Fruit fly (Drosophila melanogaster) whole organism, embryonic: ENCODE data around the gene CG4452.

Experiments
- Asciz ChIP-seq: fragments of 200-800 bp; sonication (Bioruptor generic); optimal IDR thresholded peaks from 2 replicates; lab custom pipeline; 2017; ENCODE audit warnings: missing biosample characterization, mild to moderate bottlenecking, missing genetic modification characterization, missing genetic modification reagents
- BEAF-32 ChIP-seq: fragments of 200-800 bp; sonication (Bioruptor generic); optimal IDR thresholded peaks from 3 replicates; lab custom pipeline; 2017; ENCODE audit warnings: missing biosample characterization, missing genetic modification characterization, mild to moderate bottlenecking, moderate library complexity, missing genetic modification reagents
- CG12769 ChIP-seq: fragments of 200-800 bp; sonication (Bioruptor generic); optimal IDR thresholded peaks from 2 replicates; lab custom pipeline; 2019; ENCODE audit warnings: missing biosample characterization, mild to moderate bottlenecking, missing genetic modification characterization, moderate library complexity
- CG14014 ChIP-seq: fragments of 200-800 bp; sonication (Bioruptor generic); IDR thresholded peaks from 2 replicates; pipeline ENCODE4 v1.3.6; 2022; ENCODE audit warnings: missing biosample characterization, missing genetic modification characterization
- CG14667 ChIP-seq: fragments of 200-800 bp; sonication (Bioruptor generic); IDR thresholded peaks from 2 replicates; pipeline ENCODE4 v1.3.6; 2022; ENCODE audit warnings: missing biosample characterization, missing genetic modification characterization
- CG18764 ChIP-seq: fragments of 200-800 bp; sonication (Bioruptor generic); optimal IDR thresholded peaks from 3 replicates; lab custom pipeline; 2016; ENCODE audit warnings: missing biosample characterization, missing genetic modification characterization
- CG2120 ChIP-seq: fragments of 200-800 bp; sonication (Bioruptor generic); optimal IDR thresholded peaks from 3 replicates; lab custom pipeline; 2016; ENCODE audit warnings: missing biosample characterization, missing genetic modification characterization
- CG3838 ChIP-seq: fragments of 200-800 bp; sonication (Bioruptor generic); optimal IDR thresholded peaks from 3 replicates; lab custom pipeline; 2016; ENCODE audit warnings: missing biosample characterization, missing genetic modification characterization
- CG43689 ChIP-seq: fragments of 200-800 bp; sonication (Bioruptor generic); IDR thresholded peaks from 2 replicates; pipeline ENCODE4 v1.3.6; 2022; ENCODE audit warnings: missing biosample characterization, missing genetic modification characterization
- CG5245 ChIP-seq: fragments of 200-800 bp; sonication (Bioruptor generic); optimal IDR thresholded peaks from 3 replicates; lab custom pipeline; 2016; ENCODE audit warnings: missing biosample characterization, missing genetic modification characterization
- CG9876 ChIP-seq: fragments of 200-800 bp; sonication (Bioruptor generic); optimal IDR thresholded peaks from 2 replicates; lab custom pipeline; 2016; ENCODE audit warnings: missing biosample characterization, missing genetic modification characterization
- Chrac-16 ChIP-seq: fragments of 200-800 bp; sonication (Bioruptor generic); optimal IDR thresholded peaks from 3 replicates; lab custom pipeline; 2016; ENCODE audit warnings: missing biosample characterization, missing genetic modification characterization
- Deaf1 ChIP-seq: fragments of 200-800 bp; optimal IDR thresholded peaks from 3 replicates; lab custom pipeline; 2019; ENCODE audit warnings: missing biosample characterization, mild to moderate bottlenecking, missing genetic modification characterization, moderate library complexity
- Dp ChIP-seq: fragments of 200-800 bp; sonication (Bioruptor generic); optimal IDR thresholded peaks from 2 replicates; lab custom pipeline; 2018; ENCODE audit warnings: missing biosample characterization, mild to moderate bottlenecking, missing genetic modification characterization, moderate library complexity
- ERR ChIP-seq: fragments of 200-800 bp; sonication (Bioruptor generic); optimal IDR thresholded peaks from 2 replicates; lab custom pipeline; 2016; ENCODE audit warnings: missing biosample characterization, missing genetic modification characterization
- GATAe ChIP-seq: fragments of 200-800 bp; sonication (Bioruptor generic); conservative IDR thresholded peaks from 2 replicates; pipeline ENCODE4 v1.3.6; 2022; ENCODE audit warnings: missing biosample characterization, missing genetic modification characterization
- H2.0 ChIP-seq: fragments of 200-800 bp; sonication (Bioruptor generic); IDR thresholded peaks from 2 replicates; pipeline ENCODE4 v1.3.6; 2022; ENCODE audit warnings: missing biosample characterization, missing genetic modification characterization
- HLH4C ChIP-seq: fragments of 200-800 bp; sonication (Bioruptor generic); IDR thresholded peaks from 3 replicates; pipeline ENCODE4 v1.3.6; 2022; ENCODE audit warnings: missing biosample characterization, missing genetic modification characterization; ENCODE audit not compliant: partially characterized antibody
- HmgD ChIP-seq: fragments of 200-800 bp; sonication (Bioruptor generic); optimal IDR thresholded peaks from 3 replicates; lab custom pipeline; 2016; ENCODE audit warnings: missing biosample characterization, missing genetic modification characterization
- Kr ChIP-seq: fragments of 200-800 bp; sonication (Bioruptor generic); optimal IDR thresholded peaks from 2 replicates; lab custom pipeline; 2017; ENCODE audit warnings: missing biosample characterization, mild to moderate bottlenecking, missing genetic modification characterization
- MBD-R2 ChIP-seq: fragments of 200-800 bp; sonication (Bioruptor generic); IDR thresholded peaks from 2 replicates; pipeline ENCODE4 v1.3.6; 2022; ENCODE audit warnings: missing biosample characterization, missing genetic modification characterization
- MESR4 ChIP-seq: fragments of 200-800 bp; sonication (Bioruptor generic); optimal IDR thresholded peaks from 2 replicates; lab custom pipeline; 2018; ENCODE audit warnings: missing biosample characterization, mild to moderate bottlenecking, missing genetic modification characterization, moderate library complexity
- Mrtf ChIP-seq: fragments of 200-800 bp; sonication (Bioruptor generic); IDR thresholded peaks from 3 replicates; pipeline ENCODE4 v1.3.6; 2022; ENCODE audit warnings: missing biosample characterization, missing genetic modification characterization
- NFAT ChIP-seq: fragments of 200-800 bp; sonication (Bioruptor generic); IDR thresholded peaks from 2 replicates; pipeline ENCODE4 v1.3.6; 2022; ENCODE audit warnings: missing biosample characterization, missing genetic modification characterization
- Poxn ChIP-seq: fragments of 200-800 bp; sonication (Bioruptor generic); IDR thresholded peaks from 2 replicates; pipeline ENCODE4 v1.3.6; 2022; ENCODE audit warnings: missing biosample characterization, missing genetic modification characterization
- Ravus ChIP-seq: fragments of 200-800 bp; sonication (Bioruptor generic); IDR thresholded peaks from 2 replicates; pipeline ENCODE4 v1.3.6; 2022; ENCODE audit warnings: missing biosample characterization, missing genetic modification characterization
- TFAM ChIP-seq: fragments of 200-800 bp; sonication (Bioruptor generic); optimal IDR thresholded peaks from 2 replicates; lab custom pipeline; 2017; ENCODE audit warnings: missing biosample characterization, missing genetic modification characterization, inconsistent platforms
- Trl ChIP-seq, 3 experiments: fragments of >200 bp in 2 of 3; fragments of 200-800 bp in 1 of 3; sonication (Bioruptor generic) in 1 of 3; optimal IDR thresholded peaks; 2 replicates in 1 of 3; 3 replicates in 2 of 3; lab custom pipeline; 2016 to 2017; ENCODE audit warnings: missing biosample characterization in 1 of 3, missing genetic modification characterization in 1 of 3
- ab ChIP-seq: fragments of 200-800 bp; sonication (Bioruptor generic); optimal IDR thresholded peaks from 2 replicates; lab custom pipeline; 2016; ENCODE audit warnings: missing biosample characterization, missing genetic modification characterization
- abd-A ChIP-seq: fragments of 200-800 bp; sonication (Bioruptor generic); optimal IDR thresholded peaks from 3 replicates; lab custom pipeline; 2019; ENCODE audit warnings: missing biosample characterization, mild to moderate bottlenecking, missing genetic modification characterization, moderate library complexity
- az2 ChIP-seq: fragments of 200-800 bp; sonication (Bioruptor generic); optimal IDR thresholded peaks from 3 replicates; lab custom pipeline; 2016; ENCODE audit warnings: missing biosample characterization, missing genetic modification characterization
- cg ChIP-seq: fragments of 200-800 bp; sonication (Bioruptor generic); optimal IDR thresholded peaks from 3 replicates; lab custom pipeline; 2019; ENCODE audit warnings: missing biosample characterization, mild to moderate bottlenecking, missing genetic modification characterization, moderate library complexity
- crc ChIP-seq: fragments of 200-800 bp; sonication (Bioruptor generic); optimal IDR thresholded peaks from 2 replicates; lab custom pipeline; 2016; ENCODE audit warnings: missing biosample characterization, missing genetic modification characterization
- danr ChIP-seq: fragments of 200-800 bp; sonication (Bioruptor generic); IDR thresholded peaks from 2 replicates; pipeline ENCODE4 v1.3.6; 2022; ENCODE audit warnings: missing biosample characterization, missing genetic modification characterization
- dati ChIP-seq: fragments of 200-800 bp; sonication (Bioruptor generic); IDR thresholded peaks from 2 replicates; pipeline ENCODE4 v1.3.6; 2022; ENCODE audit warnings: missing biosample characterization, missing genetic modification characterization
- fd102C ChIP-seq: fragments of 200-800 bp; sonication (Bioruptor generic); optimal IDR thresholded peaks from 2 replicates; lab custom pipeline; 2018; ENCODE audit warnings: missing biosample characterization, mild to moderate bottlenecking, missing genetic modification characterization, moderate library complexity
- fd64A ChIP-seq: fragments of 200-800 bp; sonication (Bioruptor generic); optimal IDR thresholded peaks from 3 replicates; lab custom pipeline; 2018; ENCODE audit warnings: missing biosample characterization, mild to moderate bottlenecking, missing genetic modification characterization
- lab ChIP-seq: fragments of 200-800 bp; sonication (Bioruptor generic); optimal IDR thresholded peaks from 3 replicates; lab custom pipeline; 2017; ENCODE audit warnings: missing biosample characterization, missing genetic modification characterization, mild to moderate bottlenecking, moderate library complexity, missing genetic modification reagents
- mld ChIP-seq: fragments of 200-800 bp; sonication (Bioruptor generic); IDR thresholded peaks from 3 replicates; pipeline ENCODE4 v1.3.6; 2022; ENCODE audit warnings: missing biosample characterization, missing genetic modification characterization; ENCODE audit not compliant: partially characterized antibody
- oc ChIP-seq: fragments of 200-800 bp; sonication (Bioruptor generic); optimal IDR thresholded peaks from 2 replicates; lab custom pipeline; 2018; ENCODE audit warnings: missing biosample characterization, mild to moderate bottlenecking, missing genetic modification characterization, moderate library complexity
- pfk ChIP-seq: fragments of 200-800 bp; sonication (Bioruptor generic); optimal IDR thresholded peaks from 2 replicates; lab custom pipeline; 2018; ENCODE audit warnings: missing biosample characterization, mild to moderate bottlenecking, missing genetic modification characterization, moderate library complexity
- phol ChIP-seq: fragments of 200-800 bp; sonication (Bioruptor generic); optimal IDR thresholded peaks from 3 replicates; lab custom pipeline; 2018; ENCODE audit warnings: missing biosample characterization, mild to moderate bottlenecking, missing genetic modification characterization, moderate library complexity
- psq ChIP-seq: fragments of 200-800 bp; sonication (Bioruptor generic); optimal IDR thresholded peaks from 2 replicates; lab custom pipeline; 2017; ENCODE audit warnings: missing biosample characterization, missing genetic modification characterization
- rib ChIP-seq: fragments of 200-800 bp; sonication (Bioruptor generic); IDR thresholded peaks from 2 replicates; pipeline ENCODE4 v1.3.6; 2022; ENCODE audit warnings: missing biosample characterization, missing genetic modification characterization
- slp2 ChIP-seq: fragments of 200-800 bp; sonication (Bioruptor generic); optimal IDR thresholded peaks from 2 replicates; lab custom pipeline; 2016; ENCODE audit warnings: missing biosample characterization, missing genetic modification characterization
- sug ChIP-seq: fragments of 200-800 bp; optimal IDR thresholded peaks from 2 replicates; lab custom pipeline; 2019; ENCODE audit warnings: missing biosample characterization, mild to moderate bottlenecking, missing genetic modification characterization, moderate library complexity
- ttk ChIP-seq: fragments of 200-800 bp; sonication (Bioruptor generic); IDR thresholded peaks from 2 replicates; pipeline ENCODE4 v2.1.2; 2022; ENCODE audit warnings: missing biosample characterization, missing genetic modification characterization
- vvl ChIP-seq: fragments of 200-800 bp; sonication (Bioruptor generic); IDR thresholded peaks from 2 replicates; pipeline ENCODE4 v1.3.6; 2022; ENCODE audit warnings: missing biosample characterization, missing genetic modification characterization
- z ChIP-seq: fragments of 200-800 bp; sonication (Bioruptor generic); IDR thresholded peaks from 3 replicates; pipeline ENCODE4 v1.3.6; 2022; ENCODE audit warnings: missing biosample characterization, missing genetic modification characterization

The CG4452 gene

DNA sequence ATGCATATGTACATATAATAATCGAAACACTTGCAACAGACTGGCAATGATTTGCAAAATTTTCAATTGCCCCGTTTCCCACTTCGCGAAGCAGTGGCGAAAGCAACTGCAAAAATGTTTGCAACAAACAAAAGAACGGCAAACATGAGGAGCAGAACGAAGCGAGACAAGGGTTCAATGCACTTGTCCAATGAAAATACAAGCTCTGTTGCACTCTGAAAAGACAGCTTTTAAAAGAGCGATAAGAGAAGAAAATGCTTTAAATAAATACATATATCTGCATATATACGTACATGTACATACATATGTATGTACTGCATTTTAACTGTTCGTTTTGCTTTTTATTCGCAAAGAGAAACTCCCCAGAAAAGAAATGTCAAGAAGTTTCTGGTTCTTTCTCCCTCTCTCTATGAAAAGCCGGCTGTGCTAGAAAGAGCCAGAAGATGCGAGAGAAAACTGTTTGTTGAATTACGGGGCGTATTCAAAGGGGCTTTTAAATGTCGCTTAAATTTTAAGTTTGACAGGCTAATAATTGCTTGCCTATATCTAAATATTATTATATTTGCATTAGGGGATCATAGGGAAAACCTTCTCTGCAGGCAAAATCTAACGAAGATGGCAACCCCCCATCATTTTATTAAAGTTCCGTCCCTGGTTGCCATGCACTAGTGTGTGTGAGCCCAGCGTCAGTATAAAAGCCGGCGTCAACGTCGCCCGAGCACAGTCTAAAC, 16.3 kb downstream of the CG4452 start, which contains the start of gene Hsp27 (continued):
- peak; percentile 97 for TF ChIP-seq CG2120
- peak; percentile 75 for TF ChIP-seq ab (GFP tag; lab: Kevin White, UChicago)
- peak; percentile 98 for TF ChIP-seq ttk (GFP tag; lab: Robert Waterston, UW)
- peak; percentile 99 for TF ChIP-seq az2 (GFP tag; lab: Kevin White, UChicago)
- peak; percentile 99 for TF ChIP-seq vvl (GFP tag; lab: Robert Waterston, UW)
- peak; percentile 55 for TF ChIP-seq CG9876
- TF ChIP-seq Poxn (GFP tag; lab: Robert Waterston, UW): peak; percentile 84
- TF ChIP-seq CG12769 (tag; lab: Kevin White, UChicago): peak; percentile 92
- peak; percentile 96 for TF ChIP-seq rib (GFP tag; lab: Robert Waterston, UW)
- TF ChIP-seq dati: peak; percentile 96
- peak; percentile 98 for TF ChIP-seq phol (tag; lab: Kevin White, UChicago)
- TF ChIP-seq fd64A (GFP tag; lab: Kevin White, UChicago): peak; percentile 96
- no peak for TF ChIP-seq mld (GFP tag; lab: Robert Waterston, UW)
- peak; percentile 64 for TF ChIP-seq abd-A (tag; lab: Kevin White, UChicago)
- peak; percentile 92 for TF ChIP-seq TFAM (GFP tag; lab: Kevin White, UChicago)
- TF ChIP-seq Dp (GFP tag; lab: Kevin White, UChicago): peak; percentile 32
- peak; percentile 98 for TF ChIP-seq Asciz (GFP tag; lab: Kevin White, UChicago)
- peak; percentile 87 for TF ChIP-seq sug (tag; lab: Kevin White, UChicago)
- TF ChIP-seq slp2 (GFP tag; lab: Kevin White, UChicago): peak; percentile 95
- TF ChIP-seq CG14014 (GFP tag; lab: Robert Waterston, UW): peak; percentile 96
- peak; percentile 98 for TF ChIP-seq H2.0 (GFP tag; lab: Robert Waterston, UW)
- TF ChIP-seq MESR4: peak; percentile 63
- peak; percentile 89 for TF ChIP-seq ERR (GFP tag; lab: Kevin White, UChicago)
- TF ChIP-seq Mrtf (GFP tag; lab: Robert Waterston, UW): peak; percentile 98
- peak; percentile 90 for TF ChIP-seq cg (GFP tag; lab: Kevin White, UChicago)
- TF ChIP-seq NFAT (GFP tag; lab: Robert Waterston, UW): peak; percentile 97
- TF ChIP-seq oc (tag; lab: Kevin White, UChicago): peak; percentile 99
- TF ChIP-seq Chrac-16 (GFP tag; lab: Kevin White, UChicago): peak; percentile 98
- peak; percentile 78; the same call in 2 of the 3 replicates for TF ChIP-seq z (GFP tag; lab: Robert Waterston, UW)
- TF ChIP-seq lab (GFP tag; lab: Kevin White, UChicago): peak; percentile 99
- peak; percentile 87 for TF ChIP-seq CG3838
- TF ChIP-seq Kr (GFP tag; lab: Kevin White, UChicago): peak; percentile 33
- TF ChIP-seq CG5245 (GFP tag; lab: Kevin White, UChicago): peak; percentile 99
- peak; percentile 92 for TF ChIP-seq crc
- peak; percentile 86 for TF ChIP-seq Deaf1 (tag; lab: Kevin White, UChicago)
- peak; percentile 24 for TF ChIP-seq pfk (GFP tag; lab: Kevin White, UChicago)
- peak; percentile 95 for TF ChIP-seq Ravus (GFP tag; lab: Robert Waterston, UW)
- peak; percentile 92 for TF ChIP-seq GATAe
- TF ChIP-seq MBD-R2: peak; percentile 96
- peak; percentile 92 for TF ChIP-seq psq (GFP tag; lab: Kevin White, UChicago)
- TF ChIP-seq HmgD (GFP tag; lab: Kevin White, UChicago): peak; percentile 38
- peak; percentile 8 for TF ChIP-seq BEAF-32 (GFP tag; lab: Kevin White, UChicago)
- peak; percentile 95 for TF ChIP-seq CG43689 (GFP tag; lab: Robert Waterston, UW)
- TF ChIP-seq CG14667 (GFP tag; lab: Robert Waterston, UW): peak; percentile 98
- peak; percentile 55 for TF ChIP-seq fd102C (GFP tag; lab: Kevin White, UChicago)
- TF ChIP-seq HLH4C (GFP tag; lab: Robert Waterston, UW): no peak
- peak; percentile 22 to 27 for TF ChIP-seq Trl (optimal IDR thresholded peaks at IDR 0.05; lab: Kevin White, UChicago)
- peak; percentile 95 for TF ChIP-seq Trl (GFP tag; optimal IDR thresholded peaks at IDR 0.05; lab: Kevin White, UChicago)
- TF ChIP-seq CG18764: peak; percentile 97
- peak; percentile 97 for TF ChIP-seq danr (GFP tag; lab: Robert Waterston, UW)
